Worm (Caenorhabditis elegans) whole organism, L4 larva: Measurements from ENCODE around the gene T05A8.8.
A peak's percentile ranks its signal among the peaks of the same experiment; 100 is the strongest.

Experiments
- F44E2.7 ChIP-seq: fragments of 200-800 bp; sonication (Bioruptor generic); IDR thresholded peaks from 2 replicates; pipeline ENCODE4 v2.1.2; 2022; ENCODE audit warnings: missing genetic modification characterization, missing compliant biosample characterization
- F49E8.2 ChIP-seq: sonication (generic microtip); optimal IDR thresholded peaks from 2 replicates; lab custom pipeline; 2016; ENCODE audit warnings: missing compliant biosample characterization, mild to moderate bottlenecking, missing genetic modification characterization, borderline replicate concordance
- R02D3.7 ChIP-seq: fragments of 150-350 bp; sonication (generic microtip); optimal IDR thresholded peaks from 3 replicates; lab custom pipeline; 2014; ENCODE audit warnings: missing biosample characterization, missing genetic modification characterization
- Y48G9A.11 ChIP-seq: fragments of 200-800 bp; sonication (Bioruptor generic); IDR thresholded peaks from 2 replicates; pipeline ENCODE4 v1.3.6; 2022; ENCODE audit warnings: missing genetic modification reagents, missing genetic modification characterization, missing compliant biosample characterization
- Y75B8A.6 ChIP-seq: fragments of 200-800 bp; sonication (Bioruptor generic); IDR thresholded peaks from 2 replicates; pipeline ENCODE4 v1.3.6; 2022; ENCODE audit warnings: missing genetic modification reagents, missing genetic modification characterization, missing compliant biosample characterization
- ZK337.2 ChIP-seq: fragments of 200-800 bp; sonication (Bioruptor generic); IDR thresholded peaks from 2 replicates; pipeline ENCODE4 v1.3.6; 2022; ENCODE audit warnings: missing genetic modification reagents, missing genetic modification characterization, missing compliant biosample characterization
- attf-4 ChIP-seq: sonication (generic microtip); optimal IDR thresholded peaks from 3 replicates; lab custom pipeline; 2017; ENCODE audit warnings: missing biosample characterization, missing genetic modification characterization
- ceh-32 ChIP-seq: sonication (generic microtip); optimal IDR thresholded peaks from 2 replicates; lab custom pipeline; 2016; ENCODE audit warnings: mild to moderate bottlenecking, missing genetic modification characterization, missing compliant biosample characterization; ENCODE audit not compliant: poor library complexity
- ceh-82 ChIP-seq: sonication (generic microtip); optimal IDR thresholded peaks from 2 replicates; lab custom pipeline; 2017; ENCODE audit warnings: missing biosample characterization, missing genetic modification characterization
- ctbp-1 ChIP-seq: fragments of 200-800 bp; sonication (Bioruptor generic); IDR thresholded peaks from 2 replicates; pipeline ENCODE4 v1.3.6; 2022; ENCODE audit warnings: missing genetic modification reagents, missing genetic modification characterization, missing compliant biosample characterization
- daf-12 ChIP-seq: fragments of 150-350 bp; optimal IDR thresholded peaks from 2 replicates; lab custom pipeline; 2014; ENCODE audit warnings: missing biosample characterization, missing genetic modification reagents, missing genetic modification characterization
- daf-16 ChIP-seq, 3 experiments: sonication (generic microtip); optimal IDR thresholded peaks; 2 replicates each; lab custom pipeline; 2016 to 2017; ENCODE audit warnings: missing genetic modification characterization in 3 of 3, missing genetic modification reagents in 3 of 3, mild to moderate bottlenecking in 2 of 3, missing compliant biosample characterization in 2 of 3, missing biosample characterization in 1 of 3, moderate library complexity in 1 of 3
- daf-19 ChIP-seq: fragments of 200-800 bp; sonication (Bioruptor generic); conservative IDR thresholded peaks from 2 replicates; pipeline ENCODE4 v1.3.6; 2022; ENCODE audit warnings: missing genetic modification characterization, missing compliant biosample characterization
- dmd-6 ChIP-seq: fragments of 200-800 bp; sonication (Bioruptor generic); IDR thresholded peaks from 2 replicates; pipeline ENCODE4 v1.3.6; 2022; ENCODE audit warnings: missing genetic modification reagents, missing genetic modification characterization, missing compliant biosample characterization
- dmd-9 ChIP-seq: fragments of 200-800 bp; sonication (Bioruptor generic); IDR thresholded peaks from 2 replicates; pipeline ENCODE4 v1.3.6; 2022; ENCODE audit warnings: missing genetic modification reagents, missing genetic modification characterization, missing compliant biosample characterization
- dpl-1 ChIP-seq: fragments of 150-350 bp; optimal IDR thresholded peaks from 2 replicates; lab custom pipeline; 2014; ENCODE audit warnings: missing biosample characterization, missing genetic modification reagents, missing genetic modification characterization
- fos-1 ChIP-seq: fragments of 150-350 bp; optimal IDR thresholded peaks from 2 replicates; lab custom pipeline; 2014; ENCODE audit warnings: missing biosample characterization, missing genetic modification characterization
- hif-1 ChIP-seq, 2 experiments: sonication (generic microtip); optimal IDR thresholded peaks; 2 replicates each; lab custom pipeline; 2016 to 2017; ENCODE audit warnings: missing compliant biosample characterization in 2 of 2, missing genetic modification characterization in 2 of 2, missing genetic modification reagents in 2 of 2, missing genotype in 2 of 2, mild to moderate bottlenecking in 1 of 2
- hlh-11 ChIP-seq: fragments of 200-800 bp; sonication (Bioruptor generic); optimal IDR thresholded peaks from 2 replicates; lab custom pipeline; 2018; ENCODE audit warnings: mild to moderate bottlenecking, missing genetic modification characterization, missing compliant biosample characterization
- hlh-30 ChIP-seq: sonication (generic microtip); optimal IDR thresholded peaks from 2 replicates; lab custom pipeline; 2017; ENCODE audit warnings: antibody characterized with exemption, mild to moderate bottlenecking, missing genetic modification characterization, missing compliant biosample characterization; ENCODE audit not compliant: insufficient read depth
- lin-1 ChIP-seq: fragments of 200-800 bp; sonication (Bioruptor generic); IDR thresholded peaks from 2 replicates; pipeline ENCODE4 v1.3.6; 2022; ENCODE audit warnings: missing genetic modification reagents, missing genetic modification characterization, missing compliant biosample characterization
- lin-38 ChIP-seq: fragments of 200-800 bp; sonication (Bioruptor generic); IDR thresholded peaks from 2 replicates; pipeline ENCODE4 v1.3.6; 2022; ENCODE audit warnings: missing genetic modification reagents, missing genetic modification characterization, missing compliant biosample characterization
- mdl-1 ChIP-seq, 2 experiments: fragments of 150-350 bp in 1 of 2; sonication (generic microtip) in 1 of 2; optimal IDR thresholded peaks; 2 replicates each; lab custom pipeline; 2014 to 2017; ENCODE audit warnings: missing biosample characterization in 2 of 2, missing genetic modification characterization in 2 of 2
- mdt-29 ChIP-seq: fragments of 200-800 bp; sonication (Bioruptor generic); IDR thresholded peaks from 2 replicates; pipeline ENCODE4 v1.3.6; 2022; ENCODE audit warnings: missing genetic modification reagents, missing genetic modification characterization, missing compliant biosample characterization
- mes-2 ChIP-seq: sonication (generic microtip); optimal IDR thresholded peaks from 2 replicates; lab custom pipeline; 2016; ENCODE audit warnings: missing genotype, mild to moderate bottlenecking, missing genetic modification characterization, missing compliant biosample characterization; ENCODE audit not compliant: poor library complexity, severe bottlenecking
- mxl-2 ChIP-seq: fragments of 200-800 bp; sonication (Bioruptor generic); conservative IDR thresholded peaks from 2 replicates; pipeline ENCODE4 v1.3.6; 2022; ENCODE audit warnings: missing genetic modification reagents, missing genetic modification characterization, missing compliant biosample characterization
- nhr-10 ChIP-seq: fragments of 150-350 bp; optimal IDR thresholded peaks from 2 replicates; lab custom pipeline; 2014; ENCODE audit warnings: missing biosample characterization, missing genetic modification characterization
- nhr-102 ChIP-seq: sonication (generic microtip); optimal IDR thresholded peaks from 2 replicates; lab custom pipeline; 2016; ENCODE audit warnings: mild to moderate bottlenecking, missing genetic modification characterization, moderate library complexity, missing compliant biosample characterization
- nhr-11 ChIP-seq: fragments of 150-350 bp; optimal IDR thresholded peaks from 2 replicates; lab custom pipeline; 2014; ENCODE audit warnings: missing biosample characterization, missing genetic modification characterization
- nhr-111 ChIP-seq: fragments of 200-800 bp; sonication (Bioruptor generic); optimal IDR thresholded peaks from 2 replicates; lab custom pipeline; 2018; ENCODE audit warnings: mild to moderate bottlenecking, missing genetic modification characterization, missing compliant biosample characterization
- nhr-28 ChIP-seq: fragments of 150-350 bp; optimal IDR thresholded peaks from 2 replicates; lab custom pipeline; 2014; ENCODE audit warnings: missing biosample characterization, missing genetic modification characterization
- nhr-42 ChIP-seq: fragments of 200-800 bp; sonication (Bioruptor generic); IDR thresholded peaks from 2 replicates; pipeline ENCODE4 v1.3.6; 2022; ENCODE audit warnings: missing genetic modification characterization, missing compliant biosample characterization
- nhr-6 ChIP-seq: fragments of 150-350 bp; optimal IDR thresholded peaks from 2 replicates; lab custom pipeline; 2014; ENCODE audit warnings: missing biosample characterization, missing genetic modification characterization
- pha-4 ChIP-seq, 2 experiments: fragments of 150-350 bp in 1 of 2; fragments of 200-800 bp in 1 of 2; sonication (Bioruptor generic) in 1 of 2; IDR thresholded peaks in 1 of 2; optimal IDR thresholded peaks in 1 of 2; 2 replicates each; pipeline versions ENCODE4 v1.3.6 to Lab custom; 2014 to 2022; ENCODE audit warnings: missing genetic modification characterization in 2 of 2, missing genetic modification reagents in 2 of 2, missing biosample characterization in 1 of 2, missing compliant biosample characterization in 1 of 2
- pqm-1 ChIP-seq: sonication (generic microtip); optimal IDR thresholded peaks from 2 replicates; lab custom pipeline; 2017; ENCODE audit warnings: missing biosample characterization, missing genetic modification characterization
- rbr-2 ChIP-seq: sonication (generic microtip); optimal IDR thresholded peaks from 2 replicates; lab custom pipeline; 2016; ENCODE audit warnings: missing genotype, missing genetic modification characterization, missing compliant biosample characterization
- saeg-2 ChIP-seq: fragments of 200-800 bp; sonication (Bioruptor generic); IDR thresholded peaks from 2 replicates; pipeline ENCODE4 v1.3.6; 2022; ENCODE audit warnings: missing genetic modification reagents, missing genetic modification characterization, missing compliant biosample characterization
- skn-1 ChIP-seq: fragments of 150-350 bp; optimal IDR thresholded peaks from 2 replicates; lab custom pipeline; 2014; ENCODE audit warnings: missing biosample characterization, missing genetic modification characterization
- tag-97 ChIP-seq: fragments of 200-800 bp; sonication (Bioruptor generic); IDR thresholded peaks from 2 replicates; pipeline ENCODE4 v1.3.6; 2022; ENCODE audit warnings: missing genetic modification characterization, missing compliant biosample characterization
- tra-1 ChIP-seq: fragments of 200-800 bp; sonication (Bioruptor generic); IDR thresholded peaks from 2 replicates; pipeline ENCODE4 v1.3.6; 2022; ENCODE audit warnings: missing genetic modification reagents, missing genetic modification characterization, missing compliant biosample characterization
- unc-130 ChIP-seq: sonication (generic microtip); optimal IDR thresholded peaks from 2 replicates; lab custom pipeline; 2016; ENCODE audit warnings: missing genetic modification reagents, missing genetic modification characterization, missing compliant biosample characterization
- zfp-2 ChIP-seq: sonication (generic microtip); optimal IDR thresholded peaks from 2 replicates; lab custom pipeline; 2016; ENCODE audit warnings: mild to moderate bottlenecking, missing genetic modification characterization, missing compliant biosample characterization
- zfp-3 ChIP-seq: fragments of 200-800 bp; sonication (Bioruptor generic); conservative IDR thresholded peaks from 2 replicates; pipeline ENCODE4 v1.3.6; 2022; ENCODE audit warnings: missing genetic modification reagents, missing genetic modification characterization, missing compliant biosample characterization
- zip-2 ChIP-seq: fragments of 150-350 bp; optimal IDR thresholded peaks from 2 replicates; lab custom pipeline; 2014; ENCODE audit warnings: missing biosample characterization, missing genetic modification characterization
- ztf-11 ChIP-seq: fragments of 150-350 bp; optimal IDR thresholded peaks from 2 replicates; lab custom pipeline; 2014; ENCODE audit warnings: missing biosample characterization, missing genetic modification characterization
- ztf-7 ChIP-seq: fragments of 150-350 bp; optimal IDR thresholded peaks from 2 replicates; lab custom pipeline; 2014; ENCODE audit warnings: missing biosample characterization, missing genetic modification characterization

T05A8.8 gene

ce11 chrII:2749595-2750048 is 13.1 kb downstream of the T05A8.8 start, which contains the start of gene F29A7.4:
F29A7.4 (plus strand) TSS chrII:2749998.
- no peak for TF ChIP-seq Y48G9A.11
- no peak for TF ChIP-seq fos-1
- no peak for TF ChIP-seq ceh-82 (tag; lab: Kevin White, UChicago)
- no peak for TF ChIP-seq lin-1 (GFP tag; lab: Robert Waterston, UW)
- TF ChIP-seq daf-16 (GFP tag; optimal IDR thresholded peaks at IDR 0.05; lab: Kevin White, UChicago): no peak
- peak; percentile 49 for TF ChIP-seq daf-16 (tag; optimal IDR thresholded peaks at IDR 0.05; lab: Kevin White, UChicago)
- no peak for TF ChIP-seq mdt-29 (GFP tag; lab: Robert Waterston, UW)
- peak; percentile 74 for TF ChIP-seq nhr-28 (tag; lab: Kevin White, UChicago)
- TF ChIP-seq Y75B8A.6 (GFP tag; lab: Robert Waterston, UW): no peak
- TF ChIP-seq pha-4 (GFP tag; IDR thresholded peaks at IDR 0.05; lab: Robert Waterston, UW): no peak
- no peak for TF ChIP-seq pha-4 (tag; optimal IDR thresholded peaks at IDR 0.05; lab: Kevin White, UChicago)
- no peak for TF ChIP-seq rbr-2 (tag; lab: Kevin White, UChicago)
- TF ChIP-seq pqm-1 (tag; lab: Kevin White, UChicago): peak; percentile 18
- no peak for TF ChIP-seq daf-12 (tag; lab: Kevin White, UChicago)

DNA sequence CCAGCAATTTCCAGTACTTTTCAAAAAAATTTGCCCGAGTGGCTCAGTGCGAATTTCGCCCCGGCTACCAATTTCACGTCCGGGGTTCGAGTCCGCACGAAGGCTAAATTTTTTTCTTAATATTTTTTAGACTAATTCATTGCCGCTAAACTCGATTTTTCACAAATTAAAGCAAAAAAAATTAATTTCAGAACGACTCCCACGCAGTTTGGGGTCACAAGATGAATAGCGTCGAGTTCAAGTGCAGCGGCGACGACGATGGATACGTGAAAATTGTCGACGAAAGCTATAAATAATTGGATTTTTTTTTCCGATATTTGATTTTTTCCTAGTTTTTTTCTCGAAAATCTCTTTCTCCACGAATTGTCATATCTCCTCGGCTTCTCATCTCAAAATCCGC is 14.8 kb downstream of the T05A8.8 start:
- TF ChIP-seq nhr-102 (no peak), mxl-2 (GFP tag; lab: Robert Waterston, UW) (no peak), daf-16 (GFP tag; optimal IDR thresholded peaks at IDR 0.05; lab: Kevin White, UChicago) (no peak), daf-16 (tag; optimal IDR thresholded peaks at IDR 0.05; lab: Kevin White, UChicago) (peak; percentile 28), nhr-10 (tag; lab: Kevin White, UChicago) (no peak), ztf-7 (no peak), zip-2 (tag; lab: Kevin White, UChicago) (no peak), ztf-11 (tag; lab: Kevin White, UChicago) (no peak), lin-38 (peak; percentile 73), hlh-30 (no peak), hif-1 (tag; optimal IDR thresholded peaks at IDR 0.05; lab: Kevin White, UChicago) (no peak), saeg-2 (no peak), mdl-1 (tag; optimal IDR thresholded peaks at IDR 0.05; lab: Kevin White, UChicago) (no peak)

DNA sequence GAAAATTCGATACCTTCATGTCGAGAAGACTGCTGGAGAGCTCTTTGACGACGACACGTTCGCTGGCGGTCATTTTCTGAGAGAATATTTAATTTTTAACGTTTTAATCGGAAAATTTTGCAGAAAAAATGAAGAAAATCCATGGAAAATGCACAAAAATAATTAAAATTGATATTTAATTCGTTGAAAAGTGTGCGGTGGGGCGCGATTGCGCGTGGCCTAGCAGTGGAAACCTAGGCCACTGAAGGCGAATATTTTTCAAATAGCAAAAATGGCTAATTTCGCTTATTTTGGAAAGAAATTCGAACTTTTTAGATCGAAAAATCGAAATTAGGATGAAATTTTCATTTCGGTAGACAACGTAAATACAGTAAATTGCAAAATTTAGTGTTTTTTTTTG is 16.1 kb downstream of the T05A8.8 start, which contains the start of gene F29A7.6:
Gene F29A7.6 (minus strand): TSS at position 76 of the 400 bp plus-strand sequence.
- TF ChIP-seq nhr-6 (tag; lab: Kevin White, UChicago) (peak; percentile 3), nhr-11 (tag; lab: Kevin White, UChicago) (peak; percentile 10), pha-4 (GFP tag; IDR thresholded peaks at IDR 0.05; lab: Robert Waterston, UW) (no peak), pha-4 (tag; optimal IDR thresholded peaks at IDR 0.05; lab: Kevin White, UChicago) (no peak), tra-1 (GFP tag; lab: Robert Waterston, UW) (0 out of 2 replicates have a peak, but pooled peaks have one; percentile 6), skn-1 (tag; lab: Kevin White, UChicago) (no peak), hlh-11 (tag; lab: Kevin White, UChicago) (peak; percentile 25), dpl-1 (GFP tag; lab: Kevin White, UChicago) (peak; percentile 56), nhr-28 (tag; lab: Kevin White, UChicago) (peak; percentile 12), dmd-6 (GFP tag; lab: Robert Waterston, UW) (peak; percentile 50; the same call in 1 of the 2 replicates), ctbp-1 (GFP tag; lab: Robert Waterston, UW) (no peak), Y75B8A.6 (GFP tag; lab: Robert Waterston, UW) (no peak), R02D3.7 (tag; lab: Kevin White, UChicago) (no peak), zfp-3 (no peak), mes-2 (tag; lab: Kevin White, UChicago) (peak; percentile 97), nhr-42 (no peak), dmd-9 (GFP tag; lab: Robert Waterston, UW) (0 out of 2 replicates have a peak, but pooled peaks have one; percentile 26), lin-38 (peak; percentile 98), ceh-32 (no peak), nhr-111 (no peak), daf-19 (GFP tag; lab: Robert Waterston, UW) (no peak), zfp-2 (tag; lab: Kevin White, UChicago) (no peak), rbr-2 (tag; lab: Kevin White, UChicago) (peak; percentile 49), F49E8.2 (peak; percentile 10), attf-4 (tag; lab: Kevin White, UChicago) (no peak), hif-1 (tag; optimal IDR thresholded peaks at IDR 0.05; lab: Kevin White, UChicago) (peak in 1 of 2 experiments; percentile 80), unc-130 (GFP tag; lab: Kevin White, UChicago) (peak; percentile 69), ZK337.2 (GFP tag; lab: Robert Waterston, UW) (peak; percentile 67; the same call in 1 of the 2 replicates), tag-97 (GFP tag; lab: Robert Waterston, UW) (no peak), F44E2.7 (GFP tag; lab: Robert Waterston, UW) (no peak)
